Worm (Caenorhabditis elegans) whole organism, L4 larva: Measurements from ENCODE around the gene glt-5.
"Not testable (repeated sequence)": the region's sequence is repeated elsewhere in the genome, so short reads cannot be mapped to it uniquely, and the experiment has no call there.

Source experiments
- F26F4.8 ChIP-seq: fragments of 200-800 bp; sonication (Bioruptor generic); conservative IDR thresholded peaks from 2 replicates; pipeline ENCODE4 v1.3.6; 2022; ENCODE audit warnings: missing genetic modification characterization, missing compliant biosample characterization
- F49E8.2 ChIP-seq: sonication (generic microtip); optimal IDR thresholded peaks from 2 replicates; lab custom pipeline; 2016; ENCODE audit warnings: missing compliant biosample characterization, mild to moderate bottlenecking, missing genetic modification characterization, borderline replicate concordance
- R02D3.7 ChIP-seq: fragments of 150-350 bp; sonication (generic microtip); optimal IDR thresholded peaks from 3 replicates; lab custom pipeline; 2014; ENCODE audit warnings: missing biosample characterization, missing genetic modification characterization
- T20F7.1 ChIP-seq: fragments of 200-800 bp; sonication (Bioruptor generic); optimal IDR thresholded peaks from 2 replicates; lab custom pipeline; 2018; ENCODE audit warnings: mild to moderate bottlenecking, missing genetic modification characterization, missing compliant biosample characterization
- Y5F2A.4 ChIP-seq: fragments of 200-800 bp; sonication (Bioruptor generic); optimal IDR thresholded peaks from 2 replicates; lab custom pipeline; 2018; ENCODE audit warnings: mild to moderate bottlenecking, missing genetic modification characterization, missing compliant biosample characterization
- aha-1 ChIP-seq: fragments of 150-350 bp; peaks from one replicate; lab custom pipeline; 2014; ENCODE audit warnings: missing biosample characterization, missing genetic modification characterization
- arid-1 ChIP-seq: fragments of 200-800 bp; sonication (Bioruptor generic); conservative IDR thresholded peaks from 2 replicates; pipeline ENCODE4 v1.3.6; 2022; ENCODE audit warnings: missing genetic modification reagents, missing genetic modification characterization, missing compliant biosample characterization
- attf-4 ChIP-seq: sonication (generic microtip); optimal IDR thresholded peaks from 3 replicates; lab custom pipeline; 2017; ENCODE audit warnings: missing biosample characterization, missing genetic modification characterization
- ceh-20 ChIP-seq: fragments of 200-800 bp; sonication (Bioruptor generic); IDR thresholded peaks from 2 replicates; pipeline ENCODE4 v1.3.6; 2022; ENCODE audit warnings: missing genetic modification reagents, missing genetic modification characterization, missing compliant biosample characterization
- ceh-44 ChIP-seq: fragments of 200-800 bp; sonication (Bioruptor generic); IDR thresholded peaks from 2 replicates; pipeline ENCODE4 v1.3.6; 2022; ENCODE audit warnings: missing genetic modification reagents, missing genetic modification characterization, missing compliant biosample characterization
- dmd-6 ChIP-seq: fragments of 200-800 bp; sonication (Bioruptor generic); IDR thresholded peaks from 2 replicates; pipeline ENCODE4 v1.3.6; 2022; ENCODE audit warnings: missing genetic modification reagents, missing genetic modification characterization, missing compliant biosample characterization
- dpl-1 ChIP-seq: fragments of 150-350 bp; optimal IDR thresholded peaks from 2 replicates; lab custom pipeline; 2014; ENCODE audit warnings: missing biosample characterization, missing genetic modification reagents, missing genetic modification characterization
- egl-43 ChIP-seq: fragments of 200-800 bp; sonication (Bioruptor generic); IDR thresholded peaks from 2 replicates; pipeline ENCODE4 v1.3.6; 2022; ENCODE audit warnings: missing genetic modification reagents, missing genetic modification characterization, missing compliant biosample characterization
- fos-1 ChIP-seq: fragments of 150-350 bp; optimal IDR thresholded peaks from 2 replicates; lab custom pipeline; 2014; ENCODE audit warnings: missing biosample characterization, missing genetic modification characterization
- hlh-11 ChIP-seq: fragments of 200-800 bp; sonication (Bioruptor generic); optimal IDR thresholded peaks from 2 replicates; lab custom pipeline; 2018; ENCODE audit warnings: mild to moderate bottlenecking, missing genetic modification characterization, missing compliant biosample characterization
- hmg-1.1 ChIP-seq: fragments of 200-800 bp; sonication (Bioruptor generic); IDR thresholded peaks from 2 replicates; pipeline ENCODE4 v1.3.6; 2022; ENCODE audit warnings: missing genetic modification reagents, missing genetic modification characterization, missing compliant biosample characterization
- jun-1 ChIP-seq: fragments of 150-350 bp; optimal IDR thresholded peaks from 2 replicates; lab custom pipeline; 2014; ENCODE audit warnings: missing biosample characterization, missing genetic modification reagents, missing genetic modification characterization
- lin-1 ChIP-seq: fragments of 200-800 bp; sonication (Bioruptor generic); IDR thresholded peaks from 2 replicates; pipeline ENCODE4 v1.3.6; 2022; ENCODE audit warnings: missing genetic modification reagents, missing genetic modification characterization, missing compliant biosample characterization
- lsy-2 ChIP-seq, 2 experiments: fragments of 150-350 bp in 1 of 2; sonication (generic microtip) in 1 of 2; optimal IDR thresholded peaks; 2 replicates each; lab custom pipeline; 2014 to 2017; ENCODE audit warnings: missing biosample characterization in 2 of 2, missing genetic modification characterization in 2 of 2
- mdl-1 ChIP-seq, 2 experiments: fragments of 150-350 bp in 1 of 2; sonication (generic microtip) in 1 of 2; optimal IDR thresholded peaks; 2 replicates each; lab custom pipeline; 2014 to 2017; ENCODE audit warnings: missing biosample characterization in 2 of 2, missing genetic modification characterization in 2 of 2
- mxl-3 ChIP-seq: fragments of 200-800 bp; sonication (Bioruptor generic); optimal IDR thresholded peaks from 2 replicates; lab custom pipeline; 2018; ENCODE audit warnings: mild to moderate bottlenecking, missing genetic modification characterization, missing compliant biosample characterization
- nhr-10 ChIP-seq: fragments of 150-350 bp; optimal IDR thresholded peaks from 2 replicates; lab custom pipeline; 2014; ENCODE audit warnings: missing biosample characterization, missing genetic modification characterization
- nhr-102 ChIP-seq: sonication (generic microtip); optimal IDR thresholded peaks from 2 replicates; lab custom pipeline; 2016; ENCODE audit warnings: mild to moderate bottlenecking, missing genetic modification characterization, moderate library complexity, missing compliant biosample characterization
- nhr-25 ChIP-seq: sonication (generic microtip); optimal IDR thresholded peaks from 2 replicates; lab custom pipeline; 2017; ENCODE audit warnings: missing genetic modification characterization, mild to moderate bottlenecking, missing compliant biosample characterization, antibody characterized with exemption, moderate library complexity, borderline replicate concordance; ENCODE audit not compliant: insufficient read depth
- nhr-28 ChIP-seq: fragments of 150-350 bp; optimal IDR thresholded peaks from 2 replicates; lab custom pipeline; 2014; ENCODE audit warnings: missing biosample characterization, missing genetic modification characterization
- nhr-48 ChIP-seq: sonication (generic microtip); optimal IDR thresholded peaks from 2 replicates; lab custom pipeline; 2016; ENCODE audit warnings: mild to moderate bottlenecking, missing genetic modification characterization, missing compliant biosample characterization
- pha-4 ChIP-seq, 2 experiments: fragments of 150-350 bp in 1 of 2; fragments of 200-800 bp in 1 of 2; sonication (Bioruptor generic) in 1 of 2; IDR thresholded peaks in 1 of 2; optimal IDR thresholded peaks in 1 of 2; 2 replicates each; pipeline versions ENCODE4 v1.3.6 to Lab custom; 2014 to 2022; ENCODE audit warnings: missing genetic modification characterization in 2 of 2, missing genetic modification reagents in 2 of 2, missing biosample characterization in 1 of 2, missing compliant biosample characterization in 1 of 2
- php-3 ChIP-seq: fragments of 200-800 bp; sonication (Bioruptor generic); IDR thresholded peaks from 2 replicates; pipeline ENCODE4 v1.3.6; 2022; ENCODE audit warnings: missing genetic modification reagents, missing genetic modification characterization, missing compliant biosample characterization
- rbr-2 ChIP-seq: sonication (generic microtip); optimal IDR thresholded peaks from 2 replicates; lab custom pipeline; 2016; ENCODE audit warnings: missing genotype, missing genetic modification characterization, missing compliant biosample characterization
- set-16 ChIP-seq: fragments of 200-800 bp; sonication (Bioruptor generic); IDR thresholded peaks from 2 replicates; pipeline ENCODE4 v1.3.6; 2022; ENCODE audit warnings: missing genetic modification reagents, missing genetic modification characterization, missing compliant biosample characterization
- snpc-4 ChIP-seq: fragments of 150-350 bp; optimal IDR thresholded peaks from 2 replicates; lab custom pipeline; 2014; ENCODE audit warnings: missing biosample characterization, missing genetic modification characterization
- tra-1 ChIP-seq: fragments of 200-800 bp; sonication (Bioruptor generic); IDR thresholded peaks from 2 replicates; pipeline ENCODE4 v1.3.6; 2022; ENCODE audit warnings: missing genetic modification reagents, missing genetic modification characterization, missing compliant biosample characterization
- unc-62 ChIP-seq, 3 experiments: fragments of 150-350 bp in 1 of 3; sonication (generic microtip); optimal IDR thresholded peaks in 2 of 3; peaks in 1 of 3; 1 replicate in 1 of 3; 2 replicates in 2 of 3; lab custom pipeline; 2014 to 2017; ENCODE audit warnings: missing biosample characterization in 3 of 3, missing genetic modification characterization in 3 of 3, missing genetic modification reagents in 3 of 3, missing genotype in 1 of 3
- zfp-3 ChIP-seq: fragments of 200-800 bp; sonication (Bioruptor generic); conservative IDR thresholded peaks from 2 replicates; pipeline ENCODE4 v1.3.6; 2022; ENCODE audit warnings: missing genetic modification reagents, missing genetic modification characterization, missing compliant biosample characterization
- ztf-11 ChIP-seq: fragments of 150-350 bp; optimal IDR thresholded peaks from 2 replicates; lab custom pipeline; 2014; ENCODE audit warnings: missing biosample characterization, missing genetic modification characterization
- ztf-7 ChIP-seq: fragments of 150-350 bp; optimal IDR thresholded peaks from 2 replicates; lab custom pipeline; 2014; ENCODE audit warnings: missing biosample characterization, missing genetic modification characterization

glt-5 gene

ce11 chrII:9738820-9739219, 30.1 kb upstream of the glt-5 start (continued):
- peak; percentile 14 for TF ChIP-seq nhr-48 (tag; lab: Kevin White, UChicago)
- TF ChIP-seq arid-1 (GFP tag; lab: Robert Waterston, UW): 0 out of 2 replicates have a peak, but pooled peaks have one; percentile 7
- no peak for TF ChIP-seq snpc-4

- TF ChIP-seq nhr-102 (no peak), F49E8.2 (tag; lab: Kevin White, UChicago) (no peak), aha-1 (peak; percentile 95), lsy-2 (tag; optimal IDR thresholded peaks at IDR 0.05; lab: Kevin White, UChicago) (peak in 1 of 2 experiments; percentile 4)
Measured at ce11 chrII:9735785-9736184, 27.1 kb upstream of the glt-5 start.

- TF ChIP-seq hmg-1.1 (GFP tag; lab: Robert Waterston, UW) (0 out of 2 replicates have a peak, but pooled peaks have one; percentile 41), lin-1 (0 out of 2 replicates have a peak, but pooled peaks have one; percentile 46), dmd-6 (peak; percentile 59), ceh-20 (GFP tag; lab: Robert Waterston, UW) (0 out of 2 replicates have a peak, but pooled peaks have one; percentile 13), arid-1 (GFP tag; lab: Robert Waterston, UW) (0 out of 2 replicates have a peak, but pooled peaks have one; percentile 18), egl-43 (GFP tag; lab: Robert Waterston, UW) (0 out of 2 replicates have a peak, but pooled peaks have one; percentile 15), pha-4 (GFP tag; IDR thresholded peaks at IDR 0.05; lab: Robert Waterston, UW) (peak; percentile 17; the same call in 1 of the 2 replicates), set-16 (GFP tag; lab: Robert Waterston, UW) (peak; percentile 67), hlh-11 (peak; percentile 51), tra-1 (GFP tag; lab: Robert Waterston, UW) (peak; percentile 98), php-3 (GFP tag; lab: Robert Waterston, UW) (peak; percentile 70)
- TF ChIP-seq pha-4 (tag; optimal IDR thresholded peaks at IDR 0.05; lab: Kevin White, UChicago): not testable (repeated sequence)
- TF ChIP-seq, all 104 proteins: peak for 11; not testable (repeated sequence) for 93
Measured at ce11 chrII:9731810-9732209, 23.1 kb upstream of the glt-5 start, which contains the start of gene mab-3. TSS of gene mab-3 (plus strand) at chrII:9732137.

- TF ChIP-seq Y5F2A.4 (GFP tag; lab: Kevin White, UChicago) (no peak), fos-1 (tag; lab: Kevin White, UChicago) (no peak), R02D3.7 (tag; lab: Kevin White, UChicago) (no peak), attf-4 (tag; lab: Kevin White, UChicago) (no peak), hlh-11 (peak; percentile 3), hmg-1.1 (GFP tag; lab: Robert Waterston, UW) (peak; percentile 27; the same call in 1 of the 2 replicates), unc-62 (GFP tag; optimal IDR thresholded peaks at IDR 0.05 in 1 of 2; lab: Kevin White, UChicago) (peak in 1 of 2 experiments; percentile 19), unc-62 (tag; optimal IDR thresholded peaks at IDR 0.05; lab: Kevin White, UChicago) (no peak), rbr-2 (tag; lab: Kevin White, UChicago) (peak; percentile 28), F26F4.8 (no peak), pha-4 (GFP tag; IDR thresholded peaks at IDR 0.05; lab: Robert Waterston, UW) (no peak), pha-4 (tag; optimal IDR thresholded peaks at IDR 0.05; lab: Kevin White, UChicago) (no peak), nhr-10 (no peak), ztf-11 (tag; lab: Kevin White, UChicago) (no peak), dpl-1 (GFP tag; lab: Kevin White, UChicago) (no peak), jun-1 (tag; lab: Kevin White, UChicago) (no peak), ztf-7 (no peak), nhr-25 (tag; lab: Kevin White, UChicago) (no peak), ceh-20 (GFP tag; lab: Robert Waterston, UW) (no peak)
Measured at ce11 chrII:9729866-9730265, 21.2 kb upstream of the glt-5 start.

ce11 chrII:9729196-9729595, 20.5 kb upstream of the glt-5 start:
- TF ChIP-seq ceh-44 (no peak), mdl-1 (tag; optimal IDR thresholded peaks at IDR 0.05; lab: Kevin White, UChicago) (peak in 1 of 2 experiments; percentile 45), tra-1 (GFP tag; lab: Robert Waterston, UW) (0 out of 2 replicates have a peak, but pooled peaks have one; percentile 65), mxl-3 (GFP tag; lab: Kevin White, UChicago) (peak; percentile 55), T20F7.1 (GFP tag; lab: Kevin White, UChicago) (no peak), nhr-28 (tag; lab: Kevin White, UChicago) (peak; percentile 24), zfp-3 (no peak), aha-1 (peak; percentile 49), pha-4 (GFP tag; IDR thresholded peaks at IDR 0.05; lab: Robert Waterston, UW) (no peak), pha-4 (tag; optimal IDR thresholded peaks at IDR 0.05; lab: Kevin White, UChicago) (no peak), hlh-11 (peak; percentile 12)
- TF ChIP-seq, all 104 proteins: peak for 6
